Fruit fly (Drosophila melanogaster) whole organism, adult: Measurements from ENCODE around the gene Hpr1.

Experiments used
- CG11617 ChIP-seq: fragments of 200-800 bp; sonication (Bioruptor generic); optimal IDR thresholded peaks from 2 replicates; lab custom pipeline; 2017; ENCODE audit warnings: mild to moderate bottlenecking, missing biosample characterization, missing genetic modification reagents, missing genetic modification characterization
- CG12768 ChIP-seq: fragments of 200-800 bp; sonication (Bioruptor generic); optimal IDR thresholded peaks from 2 replicates; lab custom pipeline; 2017; ENCODE audit warnings: missing biosample characterization, missing genetic modification characterization, mild to moderate bottlenecking, moderate library complexity, missing genetic modification reagents
- CG14711 ChIP-seq: fragments of 200-800 bp; sonication (Bioruptor generic); optimal IDR thresholded peaks from 2 replicates; lab custom pipeline; 2018; ENCODE audit warnings: missing biosample characterization, mild to moderate bottlenecking, missing genetic modification characterization, moderate library complexity
- CG1620 ChIP-seq: fragments of 200-800 bp; sonication (Bioruptor generic); optimal IDR thresholded peaks from 2 replicates; lab custom pipeline; 2016; ENCODE audit warnings: missing biosample characterization, missing genetic modification characterization
- CG33017 ChIP-seq: fragments of 200-800 bp; sonication (Bioruptor generic); optimal IDR thresholded peaks from 2 replicates; lab custom pipeline; 2018; ENCODE audit warnings: missing biosample characterization, mild to moderate bottlenecking, missing genetic modification characterization, moderate library complexity
- CG5204 ChIP-seq: fragments of 200-800 bp; sonication (Bioruptor generic); optimal IDR thresholded peaks from 2 replicates; lab custom pipeline; 2016; ENCODE audit warnings: missing biosample characterization, missing genetic modification characterization
- CG7045 ChIP-seq: fragments of 200-800 bp; sonication (Bioruptor generic); optimal IDR thresholded peaks from 2 replicates; lab custom pipeline; 2017; ENCODE audit warnings: missing biosample characterization, mild to moderate bottlenecking, missing genetic modification characterization
- CG7101 ChIP-seq: fragments of 200-800 bp; sonication (Bioruptor generic); optimal IDR thresholded peaks from 2 replicates; lab custom pipeline; 2018; ENCODE audit warnings: missing biosample characterization, mild to moderate bottlenecking, missing genetic modification characterization, moderate library complexity
- Clk ChIP-seq: fragments of 200-800 bp; sonication (Bioruptor generic); optimal IDR thresholded peaks from 2 replicates; lab custom pipeline; 2017; ENCODE audit warnings: missing biosample characterization, missing genetic modification characterization
- Crg-1 ChIP-seq: fragments of 200-800 bp; sonication (Bioruptor generic); optimal IDR thresholded peaks from 2 replicates; lab custom pipeline; 2016; ENCODE audit warnings: missing biosample characterization, missing genetic modification characterization
- Hr96 ChIP-seq: fragments of 200-800 bp; sonication (Bioruptor generic); optimal IDR thresholded peaks from 2 replicates; lab custom pipeline; 2016; ENCODE audit warnings: missing biosample characterization, missing genetic modification characterization
- Mnt ChIP-seq: fragments of 200-800 bp; sonication (Bioruptor generic); optimal IDR thresholded peaks from 2 replicates; lab custom pipeline; 2016; ENCODE audit warnings: missing biosample characterization, mild to moderate bottlenecking, missing genetic modification characterization
- bab1 ChIP-seq: fragments of 200-800 bp; sonication (Bioruptor generic); optimal IDR thresholded peaks from 3 replicates; lab custom pipeline; 2019; ENCODE audit warnings: missing biosample characterization, mild to moderate bottlenecking, missing genetic modification characterization, moderate library complexity
- cic ChIP-seq: fragments of 200-800 bp; sonication (Bioruptor generic); optimal IDR thresholded peaks from 2 replicates; lab custom pipeline; 2017; ENCODE audit warnings: missing biosample characterization, mild to moderate bottlenecking, missing genetic modification characterization, moderate library complexity
- cnc ChIP-seq, 2 experiments: fragments of >200 bp; optimal IDR thresholded peaks; 2 replicates each; lab custom pipeline; 2017
- kay ChIP-seq: fragments of 200-800 bp; sonication (Bioruptor generic); peaks from one replicate; lab custom pipeline; 2016; ENCODE audit warnings: missing biosample characterization, missing genetic modification characterization, borderline replicate concordance
- ovo ChIP-seq: fragments of 200-800 bp; sonication (Bioruptor generic); optimal IDR thresholded peaks from 2 replicates; lab custom pipeline; 2016; ENCODE audit warnings: missing biosample characterization, missing genetic modification characterization
- pad ChIP-seq: fragments of 200-800 bp; sonication (Bioruptor generic); optimal IDR thresholded peaks from 3 replicates; lab custom pipeline; 2017; ENCODE audit warnings: missing biosample characterization, missing genetic modification characterization, mild to moderate bottlenecking, moderate library complexity, missing genetic modification reagents
- tj ChIP-seq: fragments of 200-800 bp; sonication (Bioruptor generic); optimal IDR thresholded peaks from 3 replicates; lab custom pipeline; 2017; ENCODE audit warnings: missing biosample characterization, mild to moderate bottlenecking, missing genetic modification characterization, moderate library complexity
- toe ChIP-seq: fragments of 200-800 bp; sonication (Bioruptor generic); optimal IDR thresholded peaks from 2 replicates; lab custom pipeline; 2016; ENCODE audit warnings: missing biosample characterization, missing genetic modification characterization

Hpr1 gene

DNA sequence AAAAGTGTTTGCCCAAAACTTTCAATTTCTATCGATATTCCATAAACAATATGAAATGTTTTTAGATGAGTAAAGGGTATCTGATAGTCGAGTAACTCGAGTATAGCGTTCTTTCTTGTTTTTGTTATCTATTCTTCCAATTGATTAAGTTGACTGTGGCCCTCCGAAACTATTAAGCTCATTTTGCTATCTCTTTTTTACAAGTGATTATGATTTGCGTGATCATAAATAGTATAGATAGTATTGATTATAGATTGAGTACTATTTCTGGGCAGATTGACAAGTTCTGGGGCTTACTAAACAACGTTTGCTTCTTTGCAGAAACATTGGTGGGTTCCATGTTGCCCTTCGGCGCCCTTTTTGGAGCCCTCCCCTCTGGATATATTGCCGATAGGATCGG is 15.3 kb upstream of the Hpr1 start:
- TF ChIP-seq CG14711 (tag; lab: Kevin White, UChicago) (no peak), toe (GFP tag; lab: Kevin White, UChicago) (no peak), Hr96 (GFP tag; lab: Kevin White, UChicago) (no peak), pad (GFP tag; lab: Kevin White, UChicago) (no peak), cic (GFP tag; lab: Kevin White, UChicago) (peak; percentile 8), Clk (GFP tag; lab: Kevin White, UChicago) (no peak), CG33017 (tag; lab: Kevin White, UChicago) (no peak)

dm6 chr3R:5833948-5834504 is 12.8 kb upstream of the Hpr1 start:
- TF ChIP-seq pad (GFP tag; lab: Kevin White, UChicago), result peak; percentile 14
- peak; percentile 87 for TF ChIP-seq CG5204
- peak; percentile 69 for TF ChIP-seq Mnt (GFP tag; lab: Kevin White, UChicago)
- TF ChIP-seq tj (GFP tag; lab: Kevin White, UChicago), result peak; percentile 51
- TF ChIP-seq CG33017 (tag; lab: Kevin White, UChicago), result peak; percentile 84
- TF ChIP-seq CG1620, result peak; percentile 45
- peak; percentile 17 for TF ChIP-seq bab1 (GFP tag; lab: Kevin White, UChicago)
- TF ChIP-seq CG11617 (GFP tag; lab: Kevin White, UChicago), result peak; percentile 62
- peak; percentile 84 for TF ChIP-seq Hr96 (GFP tag; lab: Kevin White, UChicago)
- peak; percentile 67 for TF ChIP-seq toe (GFP tag; lab: Kevin White, UChicago)
- TF ChIP-seq CG7045 (GFP tag; lab: Kevin White, UChicago), result peak; percentile 90
- peak; percentile 78 for TF ChIP-seq kay
- TF ChIP-seq cic (GFP tag; lab: Kevin White, UChicago), result peak; percentile 44
- peak; percentile 60 for TF ChIP-seq CG7101
- TF ChIP-seq CG12768, result peak; percentile 77
- peak; percentile 43 for TF ChIP-seq Crg-1 (GFP tag; lab: Kevin White, UChicago)
- TF ChIP-seq CG14711 (tag; lab: Kevin White, UChicago), result peak; percentile 62
- TF ChIP-seq cnc (optimal IDR thresholded peaks at IDR 0.05; lab: Kevin White, UChicago), result no peak
- no peak for TF ChIP-seq ovo
- TF ChIP-seq Clk (GFP tag; lab: Kevin White, UChicago), result peak; percentile 60

DNA sequence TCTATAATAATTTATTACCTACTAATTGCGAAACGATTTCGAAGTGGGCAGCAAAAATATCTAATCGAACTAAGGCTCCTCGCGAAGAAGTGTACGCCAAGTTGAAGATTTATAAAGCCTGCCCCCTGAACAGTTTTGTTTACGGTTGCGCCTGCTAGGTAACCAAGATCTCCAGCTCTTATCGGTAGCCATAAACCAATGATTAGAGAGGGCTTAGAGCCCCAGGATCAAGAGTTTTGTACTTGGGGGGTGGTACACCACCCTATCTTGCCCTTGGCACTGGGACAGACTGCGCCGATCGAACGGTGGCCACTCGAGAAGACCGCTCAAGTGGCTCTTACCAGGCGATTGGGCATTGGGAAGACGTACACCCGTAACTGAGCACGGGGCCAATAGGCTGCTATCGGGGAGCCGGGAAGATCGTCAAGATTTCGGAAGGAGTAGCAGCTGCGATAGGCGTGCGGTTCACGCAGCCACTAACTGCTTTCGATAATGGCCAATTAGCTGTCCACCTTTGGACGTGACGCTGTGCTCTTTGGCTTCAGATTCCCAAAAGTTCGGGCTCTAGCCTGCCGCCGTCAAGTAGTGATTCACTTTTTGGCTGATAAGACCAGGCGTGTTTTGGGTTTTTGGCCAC is 11.2 kb upstream of the Hpr1 start:
- TF ChIP-seq CG1620, result no peak
- TF ChIP-seq CG7045 (GFP tag; lab: Kevin White, UChicago), result no peak
- TF ChIP-seq tj (GFP tag; lab: Kevin White, UChicago), result no peak
- TF ChIP-seq cic (GFP tag; lab: Kevin White, UChicago), result peak; percentile 68
- TF ChIP-seq CG7101, result no peak
- peak; percentile 1 for TF ChIP-seq Hr96 (GFP tag; lab: Kevin White, UChicago)
- TF ChIP-seq CG33017 (tag; lab: Kevin White, UChicago), result no peak
- TF ChIP-seq Crg-1 (GFP tag; lab: Kevin White, UChicago), result no peak

DNA sequence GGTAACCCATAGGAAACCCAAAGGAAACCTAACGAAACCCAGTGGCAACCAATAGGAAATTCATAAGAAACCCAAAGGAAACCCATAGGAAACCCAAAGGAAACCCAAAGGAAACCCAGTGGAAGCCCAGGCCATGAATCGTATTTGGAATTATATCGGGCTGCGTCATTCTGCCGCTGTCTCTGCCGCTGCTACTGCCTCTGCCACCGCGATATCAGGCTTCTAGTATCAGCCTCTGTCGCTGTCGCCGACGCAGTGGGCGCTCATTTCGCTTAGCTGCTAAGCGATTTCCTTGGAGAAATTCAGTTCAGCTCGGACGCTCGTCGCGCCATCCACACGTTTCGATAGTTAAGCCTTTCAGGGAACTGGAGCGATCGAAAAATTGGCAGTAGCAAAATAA is 10.1 kb upstream of the Hpr1 start, which contains the start of gene CG1208:
Gene CG1208, plus strand, starts transcription at position 301 of the 400 bp plus-strand sequence.
- no peak for TF ChIP-seq Mnt (GFP tag; lab: Kevin White, UChicago)
- no peak for TF ChIP-seq ovo

DNA sequence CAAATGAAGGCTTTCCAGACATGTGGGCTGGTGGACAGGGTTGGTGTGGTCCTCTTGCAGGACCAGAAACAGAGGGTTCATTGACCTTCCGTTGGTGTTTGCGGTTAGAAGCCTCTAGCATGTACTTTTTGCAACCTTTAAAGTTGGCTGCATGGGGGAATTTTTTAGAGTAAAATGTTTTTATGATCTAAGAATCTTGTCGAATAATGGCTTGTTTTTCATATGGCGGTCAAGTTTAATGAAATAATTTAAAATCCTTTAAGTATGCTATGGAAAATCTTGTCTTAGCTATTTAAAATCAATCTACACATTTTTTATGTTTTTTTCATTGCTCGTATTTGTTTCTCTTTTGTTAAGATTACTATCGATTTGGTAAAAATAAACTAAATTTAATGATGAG is 8.5 kb upstream of the Hpr1 start, which contains the start of gene glob3:
Gene glob3, plus strand, starts transcription at position 301 of the 400 bp plus-strand sequence.
- TF ChIP-seq Hr96 (GFP tag; lab: Kevin White, UChicago) (no peak), Clk (GFP tag; lab: Kevin White, UChicago) (no peak), bab1 (GFP tag; lab: Kevin White, UChicago) (no peak), CG33017 (tag; lab: Kevin White, UChicago) (no peak), CG14711 (tag; lab: Kevin White, UChicago) (no peak), tj (GFP tag; lab: Kevin White, UChicago) (no peak), CG11617 (GFP tag; lab: Kevin White, UChicago) (no peak), pad (GFP tag; lab: Kevin White, UChicago) (no peak), ovo (no peak), cic (GFP tag; lab: Kevin White, UChicago) (no peak), Mnt (GFP tag; lab: Kevin White, UChicago) (no peak), cnc (optimal IDR thresholded peaks at IDR 0.05; lab: Kevin White, UChicago) (no peak), toe (GFP tag; lab: Kevin White, UChicago) (no peak), kay (no peak), CG7101 (no peak), CG7045 (GFP tag; lab: Kevin White, UChicago) (no peak), CG12768 (no peak)

- TF ChIP-seq bab1 (GFP tag; lab: Kevin White, UChicago) (peak; percentile 64), kay (peak; percentile 96), CG5204 (peak; percentile 64), tj (GFP tag; lab: Kevin White, UChicago) (peak; percentile 62), toe (GFP tag; lab: Kevin White, UChicago) (peak; percentile 69), Hr96 (GFP tag; lab: Kevin White, UChicago) (peak; percentile 40), CG7101 (peak; percentile 73), Crg-1 (GFP tag; lab: Kevin White, UChicago) (peak; percentile 55), CG11617 (GFP tag; lab: Kevin White, UChicago) (peak; percentile 74), CG12768 (peak; percentile 42), CG33017 (tag; lab: Kevin White, UChicago) (peak; percentile 54), CG14711 (tag; lab: Kevin White, UChicago) (peak; percentile 66), CG7045 (GFP tag; lab: Kevin White, UChicago) (peak; percentile 60), pad (GFP tag; lab: Kevin White, UChicago) (peak; percentile 63), cic (GFP tag; lab: Kevin White, UChicago) (peak; percentile 20), Clk (GFP tag; lab: Kevin White, UChicago) (peak; percentile 36), cnc (optimal IDR thresholded peaks at IDR 0.05; lab: Kevin White, UChicago) (no peak), ovo (peak; percentile 57), CG1620 (peak; percentile 72), Mnt (GFP tag; lab: Kevin White, UChicago) (peak; percentile 74)
Measured at dm6 chr3R:5824456-5824855, 3.2 kb upstream of the Hpr1 start, which contains the start of the genes Sec20 and dgrn. Sec20 (minus strand) TSS chr3R:5824532. dgrn (plus strand) TSS chr3R:5824615.
